Worm (Caenorhabditis elegans) whole organism, mixed stage, embryonic: ENCODE measurements around the gene K08H2.10.

ENCODE experiments used
- blmp-1 ChIP-seq: fragments of 150-350 bp; optimal IDR thresholded peaks from 2 replicates; lab custom pipeline; 2014; ENCODE audit warnings: missing biosample characterization, missing genetic modification characterization
- elt-1 ChIP-seq: sonication (generic microtip); optimal IDR thresholded peaks from 2 replicates; lab custom pipeline; 2017; ENCODE audit warnings: missing genetic modification characterization, mild to moderate bottlenecking, missing compliant biosample characterization, antibody characterized with exemption, moderate library complexity, borderline replicate concordance; ENCODE audit not compliant: insufficient read depth
- hlh-1 ChIP-seq: fragments of 150-350 bp; optimal IDR thresholded peaks from 2 replicates; lab custom pipeline; 2014; ENCODE audit warnings: missing biosample characterization, missing genetic modification reagents, missing genetic modification characterization
- mep-1 ChIP-seq: fragments of 150-350 bp; optimal IDR thresholded peaks from 2 replicates; lab custom pipeline; 2017; ENCODE audit warnings: missing biosample characterization, missing genetic modification reagents, missing genetic modification characterization, inconsistent platforms
- mls-2 ChIP-seq: sonication (generic microtip); optimal IDR thresholded peaks from 2 replicates; lab custom pipeline; 2016; ENCODE audit warnings: mild to moderate bottlenecking, missing genetic modification characterization, moderate library complexity, missing compliant biosample characterization
- nhr-12 ChIP-seq: fragments of 150-350 bp; optimal IDR thresholded peaks from 2 replicates; lab custom pipeline; 2014; ENCODE audit warnings: missing biosample characterization, missing genetic modification characterization
- nhr-2 ChIP-seq: fragments of 150-350 bp; optimal IDR thresholded peaks from 2 replicates; lab custom pipeline; 2014; ENCODE audit warnings: missing biosample characterization, missing genetic modification characterization
- nhr-237 ChIP-seq: fragments of 150-350 bp; optimal IDR thresholded peaks from 2 replicates; lab custom pipeline; 2014; ENCODE audit warnings: missing biosample characterization, missing genetic modification characterization
- nhr-28 ChIP-seq: fragments of 150-350 bp; optimal IDR thresholded peaks from 2 replicates; lab custom pipeline; 2014; ENCODE audit warnings: missing biosample characterization, missing genetic modification characterization
- snpc-4 ChIP-seq: fragments of 150-350 bp; optimal IDR thresholded peaks from 2 replicates; lab custom pipeline; 2014; ENCODE audit warnings: missing biosample characterization, missing genetic modification characterization
- sptf-1 ChIP-seq: sonication (generic microtip); optimal IDR thresholded peaks from 2 replicates; lab custom pipeline; 2017; ENCODE audit warnings: mild to moderate bottlenecking, missing genetic modification characterization, moderate library complexity, missing compliant biosample characterization
- unc-62 ChIP-seq: fragments of 150-350 bp; optimal IDR thresholded peaks from 2 replicates; lab custom pipeline; 2014; ENCODE audit warnings: missing biosample characterization, missing genetic modification reagents, missing genetic modification characterization
- ztf-11 ChIP-seq: fragments of 150-350 bp; optimal IDR thresholded peaks from 2 replicates; lab custom pipeline; 2014; ENCODE audit warnings: missing biosample characterization, missing genetic modification characterization

DNA sequence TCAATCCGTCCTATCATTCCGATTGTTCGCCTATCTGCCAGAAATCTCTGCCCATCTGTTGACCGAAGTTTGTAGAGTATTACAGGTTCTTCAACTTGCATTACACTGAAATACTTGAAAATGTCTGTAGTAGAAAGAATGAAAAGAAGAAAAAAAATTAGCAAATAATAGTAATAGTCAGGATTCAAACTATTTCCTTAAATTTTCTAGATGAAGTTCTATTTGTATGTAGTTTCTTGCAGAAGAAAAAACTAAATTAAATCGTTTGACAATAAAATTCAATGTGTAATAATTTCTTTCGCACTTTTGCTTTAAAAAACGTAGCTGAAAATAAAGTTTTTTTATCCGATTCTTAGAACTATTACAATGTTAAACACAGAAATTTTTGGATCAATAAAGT, 33.0 kb upstream of the K08H2.10 start, which contains the start of gene skr-19:
- TF ChIP-seq unc-62 (no peak), snpc-4 (tag; lab: Kevin White, UChicago) (no peak), ztf-11 (tag; lab: Kevin White, UChicago) (no peak), mep-1 (tag; lab: Kevin White, UChicago) (no peak), blmp-1 (tag; lab: Kevin White, UChicago) (no peak), elt-1 (tag; lab: Kevin White, UChicago) (no peak), mls-2 (tag; lab: Kevin White, UChicago) (no peak), sptf-1 (tag; lab: Kevin White, UChicago) (no peak), nhr-237 (no peak), hlh-1 (tag; lab: Kevin White, UChicago) (no peak), nhr-12 (no peak), nhr-28 (no peak), nhr-2 (no peak)
